Fruit fly (Drosophila melanogaster): ENCODE measurements around the gene FarO.

DNA sequence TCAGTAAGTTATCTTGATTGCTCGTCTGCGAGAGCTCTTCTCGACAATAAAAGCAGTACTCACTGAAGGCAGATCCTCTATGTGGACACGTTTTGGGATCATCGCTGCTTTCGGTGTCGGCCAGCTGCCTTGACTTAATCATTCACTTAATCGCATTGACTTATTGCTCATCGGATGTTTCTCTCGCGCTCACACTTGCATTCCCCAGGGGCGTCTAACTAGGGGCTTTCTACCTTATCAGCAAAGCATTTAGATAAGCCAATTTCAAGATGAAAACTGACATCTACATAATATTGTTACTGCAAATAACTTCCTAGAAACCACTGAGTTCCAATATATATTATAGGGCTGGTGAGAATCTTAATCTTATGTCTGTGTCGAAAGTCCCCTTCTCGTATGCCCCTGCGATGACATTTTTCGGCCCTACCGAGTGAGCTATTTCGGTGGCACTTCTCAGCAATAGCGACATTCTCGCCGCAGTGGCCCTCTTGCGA lies 8.7 kb upstream of the FarO start:
- TF ChIP-seq usp (GFP tag; optimal IDR thresholded peaks at IDR 0.05) (no peak), psq (optimal IDR thresholded peaks at IDR 0.05) (no peak), pan (optimal IDR thresholded peaks at IDR 0.05) (no peak)

Data from whole organism.